Worm (Caenorhabditis elegans) whole organism, L4/young adult: ENCODE data around the gene rsu-1.
A peak's percentile ranks its signal among the peaks of the same experiment; 100 is the strongest.

Source experiments
- W03F9.2 ChIP-seq: fragments of 150-350 bp; optimal IDR thresholded peaks from 2 replicates; lab custom pipeline; 2014; ENCODE audit warnings: missing biosample characterization, missing genetic modification characterization
- dao-5 ChIP-seq: sonication (generic microtip); optimal IDR thresholded peaks from 2 replicates; lab custom pipeline; 2016; ENCODE audit warnings: missing genotype, missing genetic modification characterization, moderate library complexity, missing compliant biosample characterization
- him-1 ChIP-seq: sonication (generic microtip); optimal IDR thresholded peaks from 2 replicates; lab custom pipeline; 2016; ENCODE audit warnings: missing genotype, missing genetic modification reagents, missing genetic modification characterization, missing compliant biosample characterization

Gene rsu-1

ce11 chrIII:3480950-3481349 is 9.1 kb downstream of the rsu-1 start:
- no peak for TF ChIP-seq dao-5 (tag; lab: Kevin White, UChicago)
- no peak for TF ChIP-seq W03F9.2
- no peak for TF ChIP-seq him-1 (tag; lab: Kevin White, UChicago)

ce11 chrIII:3482291-3482690 is 10.5 kb downstream of the rsu-1 start, which contains the start of gene C34C12.6:
Gene C34C12.6, plus strand, starts transcription at chrIII:3482591.
- TF ChIP-seq him-1 (tag; lab: Kevin White, UChicago) (no peak), W03F9.2 (no peak), dao-5 (tag; lab: Kevin White, UChicago) (no peak)

- TF ChIP-seq W03F9.2 = no peak
- TF ChIP-seq dao-5 (tag; lab: Kevin White, UChicago) = no peak
- no peak for TF ChIP-seq him-1 (tag; lab: Kevin White, UChicago)
Measured at ce11 chrIII:3484995-3485394, 13.2 kb downstream of the rsu-1 start.

- TF ChIP-seq him-1 (tag; lab: Kevin White, UChicago) = no peak
- no peak for TF ChIP-seq W03F9.2
- no peak for TF ChIP-seq dao-5 (tag; lab: Kevin White, UChicago)
Measured at ce11 chrIII:3486055-3486454, 14.3 kb downstream of the rsu-1 start.

ce11 chrIII:3487133-3487532 is 15.3 kb downstream of the rsu-1 start:
- no peak for TF ChIP-seq him-1 (tag; lab: Kevin White, UChicago)
- TF ChIP-seq W03F9.2 = no peak
- TF ChIP-seq dao-5 (tag; lab: Kevin White, UChicago) = no peak

ce11 chrIII:3488224-3488623 is 16.4 kb downstream of the rsu-1 start, which contains the start of gene C34C12.7:
Gene C34C12.7, minus strand, starts transcription at chrIII:3488341.
- TF ChIP-seq dao-5 (tag; lab: Kevin White, UChicago) (no peak), W03F9.2 (no peak), him-1 (tag; lab: Kevin White, UChicago) (no peak)

ce11 chrIII:3493138-3493537 is 21.3 kb downstream of the rsu-1 start, which contains the start of gene gly-14:
Gene gly-14, minus strand, starts transcription at chrIII:3493238.
- TF ChIP-seq dao-5 (tag; lab: Kevin White, UChicago) = no peak
- no peak for TF ChIP-seq W03F9.2
- no peak for TF ChIP-seq him-1 (tag; lab: Kevin White, UChicago)

ce11 chrIII:3498957-3499356 is 27.2 kb downstream of the rsu-1 start, which contains the start of gene M01F1.9:
Gene M01F1.9, minus strand, starts transcription at chrIII:3499057.
- TF ChIP-seq W03F9.2 (no peak), him-1 (tag; lab: Kevin White, UChicago) (no peak), dao-5 (tag; lab: Kevin White, UChicago) (no peak)

ce11 chrIII:3499850-3500249 is 28.0 kb downstream of the rsu-1 start:
- TF ChIP-seq him-1 (tag; lab: Kevin White, UChicago) (no peak), W03F9.2 (no peak), dao-5 (tag; lab: Kevin White, UChicago) (no peak)

- no peak for TF ChIP-seq him-1 (tag; lab: Kevin White, UChicago)
- no peak for TF ChIP-seq dao-5 (tag; lab: Kevin White, UChicago)
- TF ChIP-seq W03F9.2 = no peak
Measured at ce11 chrIII:3502215-3502838, 30.5 kb downstream of the rsu-1 start, which contains the start of gene M01F1.8. Gene M01F1.8, minus strand, starts transcription at chrIII:3502549.

- TF ChIP-seq dao-5 (tag; lab: Kevin White, UChicago) (no peak), him-1 (tag; lab: Kevin White, UChicago) (no peak), W03F9.2 (no peak)
Measured at ce11 chrIII:3503286-3503685, 31.5 kb downstream of the rsu-1 start, which contains the start of gene rpl-16. Gene rpl-16, minus strand, starts transcription at chrIII:3503604.

- TF ChIP-seq W03F9.2 = no peak
- no peak for TF ChIP-seq dao-5 (tag; lab: Kevin White, UChicago)
- no peak for TF ChIP-seq him-1 (tag; lab: Kevin White, UChicago)
Measured at ce11 chrIII:3504239-3504638, 32.4 kb downstream of the rsu-1 start.

ce11 chrIII:3505051-3505548 is 33.3 kb downstream of the rsu-1 start, which contains the start of gene lias-1:
Gene lias-1, minus strand, starts transcription at chrIII:3505101.
- TF ChIP-seq dao-5 (tag; lab: Kevin White, UChicago) (no peak), him-1 (tag; lab: Kevin White, UChicago) (peak; percentile 19), W03F9.2 (peak; percentile 94)

ce11 chrIII:3509908-3510307 is 38.1 kb downstream of the rsu-1 start, which contains the start of the genes M01F1.4 and mrpl-35:
Gene M01F1.4, minus strand, starts transcription at chrIII:3510033.
Gene mrpl-35, plus strand, starts transcription at chrIII:3510237.
- TF ChIP-seq W03F9.2 (peak; percentile 82), dao-5 (tag; lab: Kevin White, UChicago) (no peak), him-1 (tag; lab: Kevin White, UChicago) (no peak)
